Worm (Caenorhabditis elegans): ENCODE results near the gene snf-11.
A peak's percentile ranks its signal among the peaks of the same experiment; 100 is the strongest.

Gene snf-11

ce11 chrV:11336877-11337276 is 28.6 kb upstream of the snf-11 start:
- TF ChIP-seq unc-42 (tag; optimal IDR thresholded peaks at IDR 0.05) (peak; percentile 90), dmd-4 (tag; optimal IDR thresholded peaks at IDR 0.05; ENCODE audit: borderline replicate concordance) (no peak)

DNA sequence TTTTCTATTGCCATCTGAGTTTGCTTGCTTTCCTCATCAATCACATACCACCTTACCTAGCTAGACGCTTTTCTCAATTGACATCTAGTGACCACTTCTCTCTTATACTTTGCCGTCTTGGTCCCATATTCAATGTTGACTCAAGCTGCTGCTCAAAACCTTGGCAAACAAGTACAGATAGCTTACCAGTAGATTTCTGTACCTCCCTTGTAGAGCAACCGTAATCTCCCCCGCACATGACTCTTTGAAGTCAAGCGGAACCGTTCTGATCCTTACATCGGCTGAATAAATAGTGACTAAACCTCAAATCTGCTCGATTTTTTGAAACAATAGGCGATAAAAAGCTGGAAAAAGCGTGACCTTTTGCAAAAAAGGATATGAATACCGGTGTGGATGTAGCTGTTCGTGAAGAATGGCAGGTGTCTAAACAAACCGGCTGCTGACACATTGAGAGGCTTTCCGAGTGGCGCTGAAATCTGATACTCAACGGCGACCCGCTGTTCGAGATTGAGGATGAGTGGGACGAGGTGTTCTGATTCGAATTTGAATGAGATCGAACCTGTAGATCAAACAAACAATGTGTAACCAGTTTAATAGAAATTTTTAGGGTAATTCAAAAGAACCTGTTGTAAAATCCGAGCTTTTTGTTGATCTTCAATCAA is 27.6 kb upstream of the snf-11 start:
- TF ChIP-seq ceh-34 (tag; optimal IDR thresholded peaks at IDR 0.05) (peak; percentile 97), pax-1 (tag; optimal IDR thresholded peaks at IDR 0.05) (peak; percentile 95), tbx-7 (tag; optimal IDR thresholded peaks at IDR 0.05) (no peak), pha-2 (tag; optimal IDR thresholded peaks at IDR 0.05) (peak; percentile 5)

- no peak for TF ChIP-seq Y22D7AL.16 (tag; optimal IDR thresholded peaks at IDR 0.05)
- no peak for TF ChIP-seq pax-1 (tag; optimal IDR thresholded peaks at IDR 0.05)
- TF ChIP-seq nhr-11 (tag; optimal IDR thresholded peaks at IDR 0.05) = no peak
- no peak for TF ChIP-seq pqm-1 (tag; optimal IDR thresholded peaks at IDR 0.05)
- TF ChIP-seq nfya-1 (tag; optimal IDR thresholded peaks at IDR 0.05) = no peak
- no peak for TF ChIP-seq fax-1 (tag; optimal IDR thresholded peaks at IDR 0.05)
- no peak for TF ChIP-seq ama-1 (optimal IDR thresholded peaks at IDR 0.05)
- no peak for TF ChIP-seq sdc-2 (tag; optimal IDR thresholded peaks at IDR 0.05)
- no peak for TF ChIP-seq fkh-10 (GFP tag; optimal IDR thresholded peaks at IDR 0.05)
- no peak for TF ChIP-seq zip-5 (tag; optimal IDR thresholded peaks at IDR 0.05)
- no peak for TF ChIP-seq ceh-6 (GFP tag; optimal IDR thresholded peaks at IDR 0.05)
- no peak for TF ChIP-seq elt-2 (tag; optimal IDR thresholded peaks at IDR 0.05)
- TF ChIP-seq odd-2 (tag; optimal IDR thresholded peaks at IDR 0.05) = no peak
- TF ChIP-seq C38D4.7 (GFP tag; optimal IDR thresholded peaks at IDR 0.05) = no peak
- TF ChIP-seq pat-9 (tag; optimal IDR thresholded peaks at IDR 0.05) = no peak
- TF ChIP-seq ceh-30 (tag; optimal IDR thresholded peaks at IDR 0.05) = no peak
- TF ChIP-seq ceh-14 (tag; optimal IDR thresholded peaks at IDR 0.05) = no peak
Observed at ce11 chrV:11334193-11334592, 25.9 kb upstream of the snf-11 start, which contains the start of gene T02E9.6. Gene T02E9.6 (minus strand): TSS chrV:11334293.

DNA sequence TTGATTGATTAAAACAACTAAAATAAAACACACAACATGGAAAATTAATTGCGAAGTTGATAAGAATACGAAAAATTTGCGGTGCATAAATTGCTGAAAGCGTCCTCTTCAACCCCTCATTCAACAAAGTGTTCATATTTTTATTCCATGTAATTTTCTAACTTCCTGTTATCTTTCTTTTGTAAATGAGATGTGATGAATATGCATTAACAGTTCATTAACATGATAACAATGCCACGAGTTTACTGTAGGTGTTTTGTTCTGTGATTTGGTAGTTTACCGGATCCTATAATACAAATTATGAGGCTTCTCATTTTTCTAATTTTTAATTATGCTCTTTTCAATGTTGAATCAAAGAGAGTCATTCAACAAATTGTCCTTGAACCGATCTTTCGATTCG is 20.9 kb upstream of the snf-11 start, which contains the start of gene F47G9.6:
F47G9.6 (plus strand) TSS at position 301 of the 400 bp plus-strand sequence.
- no peak for TF ChIP-seq ztf-16 (tag; optimal IDR thresholded peaks at IDR 0.05)

DNA sequence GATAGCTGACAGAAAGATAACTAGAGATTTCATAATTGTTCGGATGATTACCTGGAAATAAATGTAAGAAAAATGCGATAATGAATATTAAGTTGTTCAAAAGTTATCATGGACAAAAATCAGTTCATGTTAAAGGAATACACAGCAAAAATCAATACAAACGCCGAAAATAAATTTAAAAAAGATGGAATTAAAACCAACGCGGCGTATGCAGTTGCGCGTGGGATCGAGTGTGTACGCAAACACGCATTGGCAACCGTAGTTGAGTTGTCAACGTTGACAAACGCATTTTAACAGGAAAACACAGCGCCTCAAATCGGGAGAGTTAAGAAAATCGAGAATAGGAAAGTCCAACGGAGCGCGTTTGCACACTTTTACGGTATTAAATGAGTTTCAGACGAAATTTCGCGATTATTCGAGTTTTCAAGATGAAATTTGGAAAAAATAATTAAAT is 18.7 kb upstream of the snf-11 start, which contains the start of gene tmed-10:
tmed-10 (minus strand) TSS at position 51 of the 454 bp plus-strand sequence.
- no peak for TF ChIP-seq ceh-19 (GFP tag; optimal IDR thresholded peaks at IDR 0.05)
- peak; percentile 48 for TF ChIP-seq unc-42 (tag; optimal IDR thresholded peaks at IDR 0.05)
- no peak for TF ChIP-seq pha-2 (tag; optimal IDR thresholded peaks at IDR 0.05)
- no peak for TF ChIP-seq unc-3 (GFP tag; conservative IDR thresholded peaks at IDR 0.05)
- no peak for TF ChIP-seq unc-3 (tag; optimal IDR thresholded peaks at IDR 0.05)
- TF ChIP-seq ceh-14 (tag; optimal IDR thresholded peaks at IDR 0.05) = no peak
- no peak for TF ChIP-seq mec-3 (tag; optimal IDR thresholded peaks at IDR 0.05; ENCODE audit: borderline replicate concordance)
- TF ChIP-seq hlh-30 (tag; optimal IDR thresholded peaks at IDR 0.05; ENCODE audit: insufficient read depth) = no peak
- TF ChIP-seq pha-4 (tag; optimal IDR thresholded peaks at IDR 0.05) = no peak
- TF ChIP-seq zip-5 (tag; optimal IDR thresholded peaks at IDR 0.05) = no peak
- TF ChIP-seq T23F11.4 (GFP tag; optimal IDR thresholded peaks at IDR 0.05) = no peak
- TF ChIP-seq ceh-30 (tag; optimal IDR thresholded peaks at IDR 0.05) = no peak
- TF ChIP-seq hlh-8 (tag; optimal IDR thresholded peaks at IDR 0.05) = no peak
- TF ChIP-seq ets-4 (tag; optimal IDR thresholded peaks at IDR 0.05) = no peak
- TF ChIP-seq lin-11 (tag; optimal IDR thresholded peaks at IDR 0.05) = no peak
- no peak for TF ChIP-seq pat-9 (tag; optimal IDR thresholded peaks at IDR 0.05)
- TF ChIP-seq Y22D7AL.16 (tag; optimal IDR thresholded peaks at IDR 0.05) = no peak
- peak; percentile 1 for TF ChIP-seq ceh-18 (tag; optimal IDR thresholded peaks at IDR 0.05)
- no peak for TF ChIP-seq ama-1 (optimal IDR thresholded peaks at IDR 0.05)
- no peak for TF ChIP-seq dmd-4 (tag; optimal IDR thresholded peaks at IDR 0.05; ENCODE audit: borderline replicate concordance)
- TF ChIP-seq fkh-10 (GFP tag; optimal IDR thresholded peaks at IDR 0.05) = no peak
- no peak for TF ChIP-seq sdc-2 (tag; optimal IDR thresholded peaks at IDR 0.05)
- no peak for TF ChIP-seq pax-1 (tag; optimal IDR thresholded peaks at IDR 0.05)
- TF ChIP-seq unc-86 (tag; optimal IDR thresholded peaks at IDR 0.05) = no peak
- TF ChIP-seq nfya-1 (tag; optimal IDR thresholded peaks at IDR 0.05) = peak; percentile 54
- TF ChIP-seq ceh-22 (tag; optimal IDR thresholded peaks at IDR 0.05) = no peak
- TF ChIP-seq ceh-31 (tag; optimal IDR thresholded peaks at IDR 0.05) = peak; percentile 42
- TF ChIP-seq hlh-6 (tag; optimal IDR thresholded peaks at IDR 0.05) = no peak
- TF ChIP-seq nhr-232 (tag; optimal IDR thresholded peaks at IDR 0.05) = no peak
- TF ChIP-seq K02D7.2 (tag; optimal IDR thresholded peaks at IDR 0.05) = no peak
- no peak for TF ChIP-seq ahr-1 (tag; optimal IDR thresholded peaks at IDR 0.05)
- no peak for TF ChIP-seq hlh-13 (GFP tag; optimal IDR thresholded peaks at IDR 0.05)
- TF ChIP-seq unc-55 (GFP tag; optimal IDR thresholded peaks at IDR 0.05) = peak; percentile 31
